Fruit fly (Drosophila melanogaster) whole organism, pupa: ENCODE data around the gene CG4161.
A peak's percentile ranks its signal among the peaks of the same experiment; 100 is the strongest.

ENCODE experiments used
- CG10348 ChIP-seq: fragments of 200-800 bp; sonication (Bioruptor generic); IDR thresholded peaks from 2 replicates; pipeline ENCODE4 v1.3.6; 2022; ENCODE audit warnings: missing biosample characterization, missing genetic modification characterization
- CG12605 ChIP-seq: fragments of 200-800 bp; sonication (Bioruptor generic); IDR thresholded peaks from 2 replicates; pipeline ENCODE4 v1.3.6; 2022; ENCODE audit warnings: missing biosample characterization, missing genetic modification characterization
- CG13204 ChIP-seq: fragments of 200-800 bp; sonication (Bioruptor generic); optimal IDR thresholded peaks from 2 replicates; lab custom pipeline; 2018; ENCODE audit warnings: missing biosample characterization, mild to moderate bottlenecking, missing genetic modification characterization, moderate library complexity
- CG14655 ChIP-seq: fragments of 200-800 bp; sonication (Bioruptor generic); optimal IDR thresholded peaks from 3 replicates; lab custom pipeline; 2017; ENCODE audit warnings: mild to moderate bottlenecking, missing biosample characterization, missing genetic modification reagents, missing genetic modification characterization
- CG15710 ChIP-seq: fragments of 200-800 bp; sonication (Bioruptor generic); optimal IDR thresholded peaks from 2 replicates; lab custom pipeline; 2018; ENCODE audit warnings: missing biosample characterization, mild to moderate bottlenecking, missing genetic modification characterization, moderate library complexity
- CG17806 ChIP-seq: fragments of 200-800 bp; sonication (Bioruptor generic); optimal IDR thresholded peaks from 2 replicates; lab custom pipeline; 2018; ENCODE audit warnings: missing biosample characterization, mild to moderate bottlenecking, missing genetic modification characterization, moderate library complexity
- CG32121 ChIP-seq: fragments of 200-800 bp; sonication (Bioruptor generic); IDR thresholded peaks from 2 replicates; pipeline ENCODE4 v1.3.6; 2022; ENCODE audit warnings: missing biosample characterization, missing genetic modification characterization
- CG34367 ChIP-seq: fragments of 200-800 bp; sonication (Bioruptor generic); optimal IDR thresholded peaks from 2 replicates; lab custom pipeline; 2018; ENCODE audit warnings: missing biosample characterization, mild to moderate bottlenecking, missing genetic modification characterization
- CG4496 ChIP-seq: fragments of 200-800 bp; sonication (Bioruptor generic); IDR thresholded peaks from 3 replicates; pipeline ENCODE4 v1.3.6; 2022; ENCODE audit warnings: missing biosample characterization, missing genetic modification characterization
- CG8159 ChIP-seq: fragments of 200-800 bp; sonication (Bioruptor generic); optimal IDR thresholded peaks from 3 replicates; lab custom pipeline; 2018; ENCODE audit warnings: missing biosample characterization, mild to moderate bottlenecking, missing genetic modification characterization, moderate library complexity
- CG8301 ChIP-seq: fragments of 200-800 bp; sonication (Bioruptor generic); optimal IDR thresholded peaks from 2 replicates; lab custom pipeline; 2018; ENCODE audit warnings: missing biosample characterization, mild to moderate bottlenecking, missing genetic modification characterization
- CG9948 ChIP-seq: fragments of 200-800 bp; sonication (Bioruptor generic); optimal IDR thresholded peaks from 2 replicates; lab custom pipeline; 2018; ENCODE audit warnings: missing biosample characterization, mild to moderate bottlenecking, missing genetic modification characterization, moderate library complexity
- D1 ChIP-seq: fragments of 200-800 bp; sonication (Bioruptor generic); optimal IDR thresholded peaks from 2 replicates; lab custom pipeline; 2018; ENCODE audit warnings: missing biosample characterization, mild to moderate bottlenecking, missing genetic modification characterization, moderate library complexity
- EcR ChIP-seq: fragments of 200-800 bp; sonication (Bioruptor generic); optimal IDR thresholded peaks from 3 replicates; lab custom pipeline; 2019; ENCODE audit warnings: missing biosample characterization, missing genetic modification characterization, mild to moderate bottlenecking, moderate library complexity, missing genetic modification reagents
- Ets98B ChIP-seq: fragments of 200-800 bp; sonication (Bioruptor generic); IDR thresholded peaks from 2 replicates; pipeline ENCODE4 v1.3.6; 2022; ENCODE audit warnings: missing biosample characterization, missing genetic modification characterization
- Pif1A ChIP-seq: fragments of 200-800 bp; sonication (Bioruptor generic); optimal IDR thresholded peaks from 3 replicates; lab custom pipeline; 2016; ENCODE audit warnings: missing biosample characterization, missing genetic modification characterization
- Pif1B ChIP-seq: fragments of 200-800 bp; sonication (Bioruptor generic); optimal IDR thresholded peaks from 3 replicates; lab custom pipeline; 2016; ENCODE audit warnings: missing biosample characterization, missing genetic modification characterization
- Snoo ChIP-seq: fragments of 200-800 bp; sonication (Bioruptor generic); optimal IDR thresholded peaks from 3 replicates; lab custom pipeline; 2017; ENCODE audit warnings: missing biosample characterization, mild to moderate bottlenecking, missing genetic modification characterization, inconsistent platforms
- fd96Ca ChIP-seq: fragments of 200-800 bp; sonication (Bioruptor generic); IDR thresholded peaks from 3 replicates; pipeline ENCODE4 v1.3.6; 2022; ENCODE audit warnings: missing biosample characterization, missing genetic modification characterization
- gl ChIP-seq: fragments of 200-800 bp; sonication (Bioruptor generic); optimal IDR thresholded peaks from 2 replicates; lab custom pipeline; 2018; ENCODE audit warnings: missing biosample characterization, mild to moderate bottlenecking, missing genetic modification characterization
- rn ChIP-seq: fragments of 200-800 bp; sonication (Bioruptor generic); IDR thresholded peaks from 2 replicates; pipeline ENCODE4 v1.3.6; 2022; ENCODE audit warnings: missing biosample characterization, missing genetic modification characterization

CG4161 gene

DNA sequence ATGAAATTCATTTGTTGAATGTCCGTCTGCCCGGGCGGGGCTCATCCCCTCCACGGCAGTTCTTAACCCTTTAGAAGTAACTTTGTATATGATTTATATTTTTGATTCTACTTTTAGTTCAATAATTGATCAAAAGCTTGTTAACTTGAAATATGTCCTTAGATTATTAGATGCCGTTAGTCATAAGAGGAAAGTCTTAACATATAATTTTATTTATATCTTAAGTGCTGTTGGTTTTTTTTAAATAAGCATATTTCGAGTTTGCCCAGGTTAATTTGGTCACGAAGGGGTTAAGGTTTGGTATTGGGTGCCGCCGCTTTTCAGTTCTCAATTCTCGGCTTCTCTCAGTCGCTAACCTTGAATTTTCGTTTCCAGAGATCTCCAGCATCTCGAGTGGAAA, 44.1 kb upstream of the CG4161 start:
- peak; percentile 88 for TF ChIP-seq CG9948 (tag; lab: Kevin White, UChicago)
- no peak for TF ChIP-seq CG10348 (GFP tag; lab: Robert Waterston, UW)
- TF ChIP-seq fd96Ca (GFP tag; lab: Robert Waterston, UW) = no peak
- TF ChIP-seq CG14655 (GFP tag; lab: Kevin White, UChicago) = peak; percentile 21
- TF ChIP-seq Snoo = peak; percentile 66
- TF ChIP-seq rn (GFP tag; lab: Robert Waterston, UW) = no peak
- TF ChIP-seq CG4496 = no peak
- peak; percentile 38 for TF ChIP-seq CG13204 (GFP tag; lab: Kevin White, UChicago)
- TF ChIP-seq gl (tag; lab: Kevin White, UChicago) = peak; percentile 63
- TF ChIP-seq CG34367 = peak; percentile 86
- TF ChIP-seq Ets98B (GFP tag; lab: Robert Waterston, UW) = no peak
- TF ChIP-seq Pif1A = peak; percentile 51
- peak; percentile 85 for TF ChIP-seq CG17806
- no peak for TF ChIP-seq CG12605 (GFP tag; lab: Robert Waterston, UW)
- TF ChIP-seq D1 (tag; lab: Kevin White, UChicago) = peak; percentile 74
- peak; percentile 36 for TF ChIP-seq Pif1B (GFP tag; lab: Kevin White, UChicago)
- TF ChIP-seq CG32121 (GFP tag; lab: Robert Waterston, UW) = no peak
- TF ChIP-seq CG15710 (tag; lab: Kevin White, UChicago) = peak; percentile 94
- no peak for TF ChIP-seq CG8301 (tag; lab: Kevin White, UChicago)
- peak; percentile 92 for TF ChIP-seq CG8159 (tag; lab: Kevin White, UChicago)
- TF ChIP-seq EcR = no peak

DNA sequence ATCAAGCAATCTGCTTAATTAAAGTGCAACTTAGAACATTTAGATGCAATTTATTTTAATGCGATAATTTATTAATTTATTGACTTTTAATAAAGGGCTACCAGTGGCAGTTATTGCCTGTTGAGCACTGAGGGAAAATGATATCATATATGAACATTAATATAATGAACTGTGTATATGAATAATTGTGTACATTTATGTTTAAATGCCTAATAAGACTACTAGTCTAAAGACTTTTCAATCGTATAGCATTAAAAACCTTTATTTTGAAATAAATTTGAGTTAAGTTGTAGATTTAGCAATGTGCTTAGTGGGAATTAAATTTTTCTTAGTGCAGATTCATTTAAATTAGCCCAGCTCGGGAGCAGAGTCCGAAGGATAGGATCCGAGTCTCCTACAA, 42.7 kb upstream of the CG4161 start:
- no peak for TF ChIP-seq Pif1A
- TF ChIP-seq CG8301 (tag; lab: Kevin White, UChicago) = no peak
- no peak for TF ChIP-seq CG32121 (GFP tag; lab: Robert Waterston, UW)
- TF ChIP-seq gl (tag; lab: Kevin White, UChicago) = no peak
- no peak for TF ChIP-seq Snoo
- peak; percentile 66 for TF ChIP-seq CG15710 (tag; lab: Kevin White, UChicago)
- no peak for TF ChIP-seq Ets98B (GFP tag; lab: Robert Waterston, UW)
- TF ChIP-seq CG8159 (tag; lab: Kevin White, UChicago) = peak; percentile 78
- TF ChIP-seq CG4496 = no peak
- TF ChIP-seq CG34367 = peak; percentile 58
- TF ChIP-seq CG13204 (GFP tag; lab: Kevin White, UChicago) = no peak
- peak; percentile 63 for TF ChIP-seq CG9948 (tag; lab: Kevin White, UChicago)
- TF ChIP-seq CG12605 (GFP tag; lab: Robert Waterston, UW) = no peak
- no peak for TF ChIP-seq rn (GFP tag; lab: Robert Waterston, UW)
- peak; percentile 70 for TF ChIP-seq CG17806
- peak; percentile 38 for TF ChIP-seq D1 (tag; lab: Kevin White, UChicago)

DNA sequence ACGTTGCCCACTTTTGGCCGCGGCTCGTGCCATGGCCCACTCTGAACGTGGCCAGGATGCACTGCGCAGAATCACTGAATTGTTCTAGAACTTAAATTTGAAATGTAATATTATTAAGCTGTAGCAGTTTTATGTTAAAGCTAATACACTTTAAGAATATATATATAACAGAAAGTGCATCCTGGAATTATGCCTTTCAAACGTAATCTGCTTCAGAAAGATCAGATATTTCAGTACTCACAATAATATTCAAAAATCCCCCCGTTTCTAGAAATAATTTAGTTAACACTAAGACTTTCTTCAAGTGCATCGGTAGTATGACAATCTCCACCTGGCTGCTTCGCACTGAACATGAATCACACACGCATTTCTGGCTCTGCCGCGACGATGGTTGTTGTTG, 40.7 kb upstream of the CG4161 start:
- TF ChIP-seq fd96Ca (GFP tag; lab: Robert Waterston, UW) (peak; percentile 73), CG34367 (peak; percentile 62), EcR (no peak), Pif1B (GFP tag; lab: Kevin White, UChicago) (peak; percentile 8), CG4496 (peak; percentile 71), Snoo (no peak), CG13204 (GFP tag; lab: Kevin White, UChicago) (no peak), rn (GFP tag; lab: Robert Waterston, UW) (no peak), CG32121 (GFP tag; lab: Robert Waterston, UW) (peak; percentile 87), CG10348 (GFP tag; lab: Robert Waterston, UW) (peak; percentile 43; the same call in 1 of the 2 replicates), gl (tag; lab: Kevin White, UChicago) (no peak), CG17806 (peak; percentile 11), Ets98B (GFP tag; lab: Robert Waterston, UW) (peak; percentile 70), CG8301 (tag; lab: Kevin White, UChicago) (peak; percentile 63), CG8159 (tag; lab: Kevin White, UChicago) (peak; percentile 23), Pif1A (peak; percentile 46), CG14655 (GFP tag; lab: Kevin White, UChicago) (peak; percentile 76), CG9948 (tag; lab: Kevin White, UChicago) (peak; percentile 57), CG15710 (tag; lab: Kevin White, UChicago) (peak; percentile 76), CG12605 (GFP tag; lab: Robert Waterston, UW) (peak; percentile 55; the same call in 1 of the 2 replicates), D1 (tag; lab: Kevin White, UChicago) (no peak)

DNA sequence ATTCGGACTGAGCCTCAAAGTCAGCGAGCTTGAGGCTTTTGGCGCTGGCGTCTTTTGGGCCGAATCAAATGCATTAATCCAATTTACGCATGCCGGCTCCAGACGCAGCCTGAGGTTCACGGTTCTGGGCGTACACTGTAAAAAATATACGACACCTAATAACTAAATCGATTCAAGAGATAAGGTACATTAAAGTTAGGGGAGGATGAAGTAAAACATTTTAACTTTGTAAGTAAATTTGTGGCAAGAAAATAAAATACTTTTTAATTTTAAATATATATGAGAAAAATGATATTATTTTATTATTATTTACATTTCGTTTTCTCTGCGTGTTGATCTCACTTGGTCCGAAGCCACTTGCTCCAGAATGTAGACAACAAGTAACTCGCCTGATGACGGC, 36.3 kb upstream of the CG4161 start:
- peak; percentile 59 for TF ChIP-seq CG17806
- peak; percentile 37 for TF ChIP-seq CG14655 (GFP tag; lab: Kevin White, UChicago)
- TF ChIP-seq CG9948 (tag; lab: Kevin White, UChicago) = peak; percentile 60
- no peak for TF ChIP-seq Ets98B (GFP tag; lab: Robert Waterston, UW)
- peak; percentile 56 for TF ChIP-seq CG8159 (tag; lab: Kevin White, UChicago)
- TF ChIP-seq CG15710 (tag; lab: Kevin White, UChicago) = peak; percentile 58
- TF ChIP-seq CG34367 = peak; percentile 25
- TF ChIP-seq Pif1A = no peak

DNA sequence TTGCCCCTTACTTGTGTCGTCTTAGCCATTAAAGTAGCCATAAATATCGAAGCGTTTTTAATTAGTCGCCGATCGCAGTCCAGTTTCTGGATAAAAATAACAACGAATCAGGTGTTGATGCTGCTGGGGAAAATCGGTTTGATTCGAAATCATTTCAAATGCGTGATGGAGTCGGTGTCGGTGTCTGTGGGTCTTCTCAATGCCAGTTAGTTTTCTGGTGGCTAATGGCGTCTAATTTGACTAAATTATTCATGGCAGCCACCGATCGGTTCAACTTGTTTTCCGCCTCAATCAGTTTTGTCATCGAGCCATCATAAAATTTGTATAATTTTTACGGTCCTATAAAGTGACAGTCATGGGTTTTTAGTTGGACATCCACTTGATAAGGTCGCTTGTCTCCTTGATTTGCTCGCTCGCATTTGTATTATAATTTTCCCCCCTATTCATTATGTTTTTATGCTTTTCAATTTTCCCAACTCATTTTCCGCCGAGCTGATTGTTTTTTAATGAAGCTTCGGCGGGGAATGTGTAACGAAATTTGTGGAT, 32.7 kb upstream of the CG4161 start:
- TF ChIP-seq CG32121 (GFP tag; lab: Robert Waterston, UW) = no peak

DNA sequence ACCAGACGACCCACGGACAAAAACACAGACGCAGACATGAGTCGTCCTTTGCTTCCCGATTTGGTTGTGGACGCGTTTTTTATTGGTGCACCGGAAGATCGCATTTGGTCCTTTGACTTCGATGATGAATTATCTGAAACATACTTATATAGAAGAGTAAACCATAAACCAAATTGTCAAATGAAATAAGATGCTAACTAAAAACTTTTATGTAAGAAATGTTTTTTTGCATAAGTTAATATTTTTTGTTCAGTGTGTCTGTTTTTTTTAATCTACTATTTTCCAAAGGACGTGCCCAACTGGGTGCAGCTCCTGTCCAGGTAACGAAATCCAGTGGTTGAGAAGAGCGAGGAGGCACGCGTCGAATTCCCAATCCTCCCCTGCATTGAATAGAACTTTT, 31.2 kb upstream of the CG4161 start:
- TF ChIP-seq CG8159 (tag; lab: Kevin White, UChicago) = peak; percentile 21
- TF ChIP-seq CG14655 (GFP tag; lab: Kevin White, UChicago) = no peak
- no peak for TF ChIP-seq fd96Ca (GFP tag; lab: Robert Waterston, UW)
- no peak for TF ChIP-seq CG15710 (tag; lab: Kevin White, UChicago)
- TF ChIP-seq CG17806 = peak; percentile 27
